Worm (Caenorhabditis elegans) whole organism, young adult: ENCODE data around the gene lin-18.

Experiments
- B0261.1 ChIP-seq: sonication (generic microtip); optimal IDR thresholded peaks from 2 replicates; lab custom pipeline; 2016; ENCODE audit warnings: mild to moderate bottlenecking, missing genetic modification characterization, moderate library complexity, missing compliant biosample characterization
- F22D6.2 ChIP-seq: sonication (generic microtip); optimal IDR thresholded peaks from 2 replicates; lab custom pipeline; 2016; ENCODE audit warnings: mild to moderate bottlenecking, missing genetic modification characterization, missing compliant biosample characterization
- F33H1.4 ChIP-seq: fragments of 200-800 bp; sonication (Bioruptor generic); IDR thresholded peaks from 2 replicates; pipeline ENCODE4 v1.3.6; 2022; ENCODE audit warnings: missing genetic modification reagents, missing genetic modification characterization, missing compliant biosample characterization
- F49E8.2 ChIP-seq: sonication (generic microtip); optimal IDR thresholded peaks from 3 replicates; lab custom pipeline; 2017; ENCODE audit warnings: missing genetic modification characterization, mild to moderate bottlenecking, missing compliant biosample characterization, antibody characterized with exemption, moderate library complexity; ENCODE audit not compliant: insufficient read depth
- F52B5.7 ChIP-seq: sonication (generic microtip); optimal IDR thresholded peaks from 2 replicates; lab custom pipeline; 2016; ENCODE audit warnings: mild to moderate bottlenecking, missing genetic modification characterization, missing compliant biosample characterization
- F57A8.1 ChIP-seq: fragments of 200-800 bp; sonication (Bioruptor generic); optimal IDR thresholded peaks from 2 replicates; lab custom pipeline; 2018; ENCODE audit warnings: mild to moderate bottlenecking, missing genetic modification characterization, moderate library complexity, missing compliant biosample characterization
- K12H6.12 ChIP-seq: fragments of 200-800 bp; sonication (Bioruptor generic); optimal IDR thresholded peaks from 2 replicates; lab custom pipeline; 2018; ENCODE audit warnings: mild to moderate bottlenecking, missing genetic modification characterization, missing compliant biosample characterization
- T26A5.8 ChIP-seq: sonication (generic microtip); optimal IDR thresholded peaks from 2 replicates; lab custom pipeline; 2016; ENCODE audit warnings: missing genetic modification characterization, missing compliant biosample characterization
- Y56A3A.18 ChIP-seq: fragments of 200-800 bp; sonication (Bioruptor generic); IDR thresholded peaks from 2 replicates; pipeline ENCODE4 v1.3.6; 2022; ENCODE audit warnings: missing genetic modification reagents, missing genetic modification characterization, missing compliant biosample characterization
- ZK185.1 ChIP-seq: sonication (generic microtip); optimal IDR thresholded peaks from 2 replicates; lab custom pipeline; 2016; ENCODE audit warnings: mild to moderate bottlenecking, missing genetic modification characterization, missing compliant biosample characterization; ENCODE audit not compliant: poor library complexity, severe bottlenecking
- attf-3 ChIP-seq: fragments of 200-800 bp; sonication (Bioruptor generic); conservative IDR thresholded peaks from 2 replicates; pipeline ENCODE4 v1.3.6; 2022; ENCODE audit warnings: missing genetic modification reagents, missing genetic modification characterization, missing compliant biosample characterization
- attf-5 ChIP-seq: fragments of 200-800 bp; sonication (Bioruptor generic); optimal IDR thresholded peaks from 2 replicates; lab custom pipeline; 2018; ENCODE audit warnings: mild to moderate bottlenecking, missing genetic modification characterization, missing compliant biosample characterization
- bed-2 ChIP-seq: fragments of 200-800 bp; sonication (Bioruptor generic); IDR thresholded peaks from 2 replicates; pipeline ENCODE4 v1.3.6; 2022; ENCODE audit warnings: missing genetic modification reagents, missing genetic modification characterization, missing compliant biosample characterization
- ccch-3 ChIP-seq: fragments of 200-800 bp; sonication (Bioruptor generic); optimal IDR thresholded peaks from 2 replicates; lab custom pipeline; 2018; ENCODE audit warnings: mild to moderate bottlenecking, missing genetic modification characterization, missing compliant biosample characterization
- cebp-1 ChIP-seq, 2 experiments: fragments of 200-800 bp in 1 of 2; sonication (Bioruptor generic) in 1 of 2; sonication (generic microtip) in 1 of 2; IDR thresholded peaks in 1 of 2; optimal IDR thresholded peaks in 1 of 2; 2 replicates each; pipeline versions ENCODE4 v1.3.6 to Lab custom; 2017 to 2022; ENCODE audit warnings: missing compliant biosample characterization in 2 of 2, missing genetic modification characterization in 2 of 2, mild to moderate bottlenecking in 1 of 2, missing genetic modification reagents in 1 of 2, moderate library complexity in 1 of 2
- ceh-58 ChIP-seq: fragments of 200-800 bp; sonication (Bioruptor generic); IDR thresholded peaks from 2 replicates; pipeline ENCODE4 v1.3.6; 2022; ENCODE audit warnings: missing genetic modification characterization, missing compliant biosample characterization
- chd-7 ChIP-seq: sonication (generic microtip); optimal IDR thresholded peaks from 2 replicates; lab custom pipeline; 2016; ENCODE audit warnings: mild to moderate bottlenecking, missing genetic modification characterization, moderate library complexity, missing compliant biosample characterization
- dpff-1 ChIP-seq: sonication (generic microtip); optimal IDR thresholded peaks from 2 replicates; lab custom pipeline; 2017; ENCODE audit warnings: mild to moderate bottlenecking, missing genetic modification characterization, missing compliant biosample characterization
- hmg-1.2 ChIP-seq: fragments of 200-800 bp; sonication (Bioruptor generic); IDR thresholded peaks from 2 replicates; pipeline ENCODE4 v1.3.6; 2022; ENCODE audit warnings: missing genetic modification reagents, missing genetic modification characterization, missing compliant biosample characterization
- lin-54 ChIP-seq: fragments of 200-800 bp; sonication (Bioruptor generic); optimal IDR thresholded peaks from 2 replicates; lab custom pipeline; 2018; ENCODE audit warnings: mild to moderate bottlenecking, missing genetic modification characterization, missing compliant biosample characterization
- madf-10 ChIP-seq: sonication (generic microtip); optimal IDR thresholded peaks from 2 replicates; lab custom pipeline; 2016; ENCODE audit warnings: mild to moderate bottlenecking, missing genetic modification characterization, missing compliant biosample characterization
- mxl-1 ChIP-seq: sonication (generic microtip); optimal IDR thresholded peaks from 2 replicates; lab custom pipeline; 2016; ENCODE audit warnings: missing genetic modification characterization, missing compliant biosample characterization
- nfyb-1 ChIP-seq: fragments of 200-800 bp; sonication (Bioruptor generic); IDR thresholded peaks from 2 replicates; pipeline ENCODE4 v1.3.6; 2022; ENCODE audit warnings: missing genetic modification reagents, missing genetic modification characterization, missing compliant biosample characterization
- nhr-80 ChIP-seq: sonication (generic microtip); optimal IDR thresholded peaks from 2 replicates; lab custom pipeline; 2016; ENCODE audit warnings: missing genetic modification characterization, missing compliant biosample characterization
- pbrm-1 ChIP-seq: fragments of 200-800 bp; sonication (Bioruptor generic); IDR thresholded peaks from 2 replicates; pipeline ENCODE4 v1.3.6; 2022; ENCODE audit warnings: missing genetic modification reagents, missing genetic modification characterization, missing compliant biosample characterization
- tbp1 ChIP-seq: fragments of 200-800 bp; sonication (Bioruptor generic); optimal IDR thresholded peaks from 2 replicates; lab custom pipeline; 2018; ENCODE audit warnings: mild to moderate bottlenecking, missing genetic modification characterization, missing compliant biosample characterization
- unc-62 ChIP-seq: fragments of 150-350 bp; optimal IDR thresholded peaks from 2 replicates; lab custom pipeline; 2014; ENCODE audit warnings: missing biosample characterization, missing genetic modification reagents, missing genetic modification characterization
- zfh-2 ChIP-seq: fragments of 200-800 bp; sonication (Bioruptor generic); conservative IDR thresholded peaks from 2 replicates; pipeline ENCODE4 v1.3.6; 2022; ENCODE audit warnings: missing genetic modification reagents, missing genetic modification characterization, missing compliant biosample characterization
- ztf-22 ChIP-seq: fragments of 200-800 bp; sonication (Bioruptor generic); optimal IDR thresholded peaks from 2 replicates; lab custom pipeline; 2018; ENCODE audit warnings: mild to moderate bottlenecking, missing genetic modification characterization, moderate library complexity, missing compliant biosample characterization
- ztf-26 ChIP-seq: sonication (generic microtip); optimal IDR thresholded peaks from 2 replicates; lab custom pipeline; 2017; ENCODE audit warnings: missing genetic modification characterization, missing compliant biosample characterization
- ztf-6 ChIP-seq: fragments of 200-800 bp; sonication (Bioruptor generic); IDR thresholded peaks from 2 replicates; pipeline ENCODE4 v1.3.6; 2022; ENCODE audit warnings: missing genetic modification reagents, missing genetic modification characterization, missing compliant biosample characterization

lin-18 gene

ce11 chrX:3938950-3939349 lies 19.4 kb upstream of the lin-18 start, which contains the start of gene T19D2.3:
Gene T19D2.3 (plus strand): TSS chrX:3939250.
- no peak for TF ChIP-seq hmg-1.2 (GFP tag; lab: Robert Waterston, UW)
- no peak for TF ChIP-seq pbrm-1
- TF ChIP-seq F49E8.2 (tag; lab: Kevin White, UChicago) = no peak
- no peak for TF ChIP-seq K12H6.12 (tag; lab: Kevin White, UChicago)
- no peak for TF ChIP-seq ztf-22 (GFP tag; lab: Kevin White, UChicago)
- no peak for TF ChIP-seq madf-10 (tag; lab: Kevin White, UChicago)
- no peak for TF ChIP-seq ztf-6 (GFP tag; lab: Robert Waterston, UW)
- no peak for TF ChIP-seq tbp1
- no peak for TF ChIP-seq F57A8.1 (GFP tag; lab: Kevin White, UChicago)
- TF ChIP-seq ccch-3 (GFP tag; lab: Kevin White, UChicago) = no peak
- TF ChIP-seq attf-3 (GFP tag; lab: Robert Waterston, UW) = no peak
- no peak for TF ChIP-seq B0261.1
- no peak for TF ChIP-seq attf-5 (GFP tag; lab: Kevin White, UChicago)
- TF ChIP-seq mxl-1 = no peak
- TF ChIP-seq ZK185.1 = no peak

ce11 chrX:3942267-3942666 lies 16.1 kb upstream of the lin-18 start, which contains the start of gene T19D2.13:
Gene T19D2.13 (minus strand): TSS chrX:3942367.
- TF ChIP-seq hmg-1.2 (GFP tag; lab: Robert Waterston, UW) = no peak
- TF ChIP-seq K12H6.12 (tag; lab: Kevin White, UChicago) = no peak
- TF ChIP-seq unc-62 (GFP tag; lab: Kevin White, UChicago) = no peak
- no peak for TF ChIP-seq dpff-1 (tag; lab: Kevin White, UChicago)
- no peak for TF ChIP-seq zfh-2
- TF ChIP-seq F22D6.2 (tag; lab: Kevin White, UChicago) = no peak
- TF ChIP-seq bed-2 = no peak
- no peak for TF ChIP-seq Y56A3A.18 (GFP tag; lab: Robert Waterston, UW)
- TF ChIP-seq T26A5.8 = no peak
- no peak for TF ChIP-seq ceh-58
- no peak for TF ChIP-seq F49E8.2 (tag; lab: Kevin White, UChicago)
- TF ChIP-seq nhr-80 (tag; lab: Kevin White, UChicago) = no peak
- no peak for TF ChIP-seq lin-54 (GFP tag; lab: Kevin White, UChicago)
- TF ChIP-seq F33H1.4 (GFP tag; lab: Robert Waterston, UW) = no peak

ce11 chrX:3943213-3943612 lies 15.1 kb upstream of the lin-18 start, which contains the start of gene ptp-4A2:
Gene ptp-4A2 (minus strand): TSS chrX:3943313.
- no peak for TF ChIP-seq bed-2
- no peak for TF ChIP-seq F52B5.7 (tag; lab: Kevin White, UChicago)
- no peak for TF ChIP-seq chd-7 (tag; lab: Kevin White, UChicago)

ce11 chrX:3944073-3944472 lies 14.3 kb upstream of the lin-18 start:
- TF ChIP-seq cebp-1 (GFP tag; IDR thresholded peaks at IDR 0.05; lab: Robert Waterston, UW) (no peak), cebp-1 (tag; optimal IDR thresholded peaks at IDR 0.05; lab: Kevin White, UChicago) (peak; percentile 5), nhr-80 (tag; lab: Kevin White, UChicago) (peak; percentile 57), nfyb-1 (GFP tag; lab: Robert Waterston, UW) (0 out of 2 replicates have a peak, but pooled peaks have one; percentile 8), ztf-26 (tag; lab: Kevin White, UChicago) (no peak), F49E8.2 (tag; lab: Kevin White, UChicago) (no peak)
